Worm (Caenorhabditis elegans) whole organism, L1 larva: ENCODE measurements around the gene C05D2.8.

Source experiments
- C04F5.9 ChIP-seq: sonication (generic microtip); optimal IDR thresholded peaks from 2 replicates; lab custom pipeline; 2016; ENCODE audit warnings: missing genetic modification characterization, missing compliant biosample characterization
- C16A3.4 ChIP-seq: fragments of 150-350 bp; optimal IDR thresholded peaks from 2 replicates; lab custom pipeline; 2014; ENCODE audit warnings: missing biosample characterization, missing genetic modification characterization
- C34B4.2 ChIP-seq: sonication (generic microtip); optimal IDR thresholded peaks from 2 replicates; lab custom pipeline; 2017; ENCODE audit warnings: mild to moderate bottlenecking, missing genetic modification characterization, missing compliant biosample characterization
- F16B12.6 ChIP-seq: fragments of 150-350 bp; optimal IDR thresholded peaks from 2 replicates; lab custom pipeline; 2014; ENCODE audit warnings: missing biosample characterization, missing genetic modification characterization
- aha-1 ChIP-seq: fragments of 150-350 bp; optimal IDR thresholded peaks from 2 replicates; lab custom pipeline; 2014; ENCODE audit warnings: missing biosample characterization, missing genetic modification characterization
- blmp-1 ChIP-seq: fragments of 150-350 bp; optimal IDR thresholded peaks from 2 replicates; lab custom pipeline; 2014; ENCODE audit warnings: missing biosample characterization, missing genetic modification characterization
- ceh-88 ChIP-seq: fragments of 200-800 bp; sonication (Bioruptor generic); IDR thresholded peaks from 2 replicates; pipeline ENCODE4 v1.3.6; 2022; ENCODE audit warnings: missing genetic modification characterization, missing compliant biosample characterization
- ces-1 ChIP-seq: fragments of 150-350 bp; optimal IDR thresholded peaks from 2 replicates; lab custom pipeline; 2014; ENCODE audit warnings: missing biosample characterization, missing genetic modification reagents, missing genetic modification characterization
- dpl-1 ChIP-seq, 3 experiments: fragments of 150-350 bp in 2 of 3; sonication (generic microtip) in 1 of 3; optimal IDR thresholded peaks; 2 replicates each; lab custom pipeline; 2014 to 2017; ENCODE audit warnings: missing biosample characterization in 3 of 3, missing genetic modification characterization in 3 of 3, missing genetic modification reagents in 3 of 3
- dsc-1 ChIP-seq: sonication (generic microtip); optimal IDR thresholded peaks from 2 replicates; lab custom pipeline; 2016; ENCODE audit warnings: mild to moderate bottlenecking, missing genetic modification characterization, missing compliant biosample characterization
- efl-1 ChIP-seq, 4 experiments: fragments of 150-350 bp; optimal IDR thresholded peaks in 3 of 4; peaks in 1 of 4; 1 replicate in 1 of 4; 2 replicates in 3 of 4; lab custom pipeline; 2014; ENCODE audit warnings: missing biosample characterization in 2 of 4, missing genetic modification characterization in 2 of 4, missing genetic modification reagents in 2 of 4
- elt-2 ChIP-seq: sonication (generic microtip); optimal IDR thresholded peaks from 2 replicates; lab custom pipeline; 2016; ENCODE audit warnings: missing genetic modification characterization, mild to moderate bottlenecking, inconsistent platforms, missing compliant biosample characterization, missing genetic modification reagents
- fkh-10 ChIP-seq: sonication (generic microtip); optimal IDR thresholded peaks from 2 replicates; lab custom pipeline; 2017; ENCODE audit warnings: missing biosample characterization, missing genetic modification reagents, missing genetic modification characterization
- fkh-4 ChIP-seq: sonication (generic microtip); optimal IDR thresholded peaks from 2 replicates; lab custom pipeline; 2016; ENCODE audit warnings: missing compliant biosample characterization, missing genetic modification characterization, borderline replicate concordance
- fkh-8 ChIP-seq: sonication (generic microtip); optimal IDR thresholded peaks from 2 replicates; lab custom pipeline; 2016; ENCODE audit warnings: mild to moderate bottlenecking, missing genetic modification characterization, missing compliant biosample characterization
- grh-1 ChIP-seq: fragments of 200-800 bp; sonication (Bioruptor generic); IDR thresholded peaks from 2 replicates; pipeline ENCODE4 v1.3.6; 2022; ENCODE audit warnings: missing genetic modification reagents, missing genetic modification characterization, missing compliant biosample characterization
- hlh-17 ChIP-seq: fragments of 200-800 bp; sonication (Bioruptor generic); optimal IDR thresholded peaks from 2 replicates; lab custom pipeline; 2018; ENCODE audit warnings: missing genetic modification characterization, mild to moderate bottlenecking, missing compliant biosample characterization, moderate library complexity, borderline replicate concordance
- hpl-2 ChIP-seq: fragments of 150-350 bp; optimal IDR thresholded peaks from 2 replicates; lab custom pipeline; 2014; ENCODE audit warnings: missing biosample characterization, missing genetic modification reagents, missing genetic modification characterization
- isw-1 ChIP-seq: fragments of 200-800 bp; sonication (Bioruptor generic); IDR thresholded peaks from 2 replicates; pipeline ENCODE4 v1.3.6; 2022; ENCODE audit warnings: missing genetic modification characterization, missing compliant biosample characterization
- jun-1 ChIP-seq: fragments of 150-350 bp; optimal IDR thresholded peaks from 2 replicates; lab custom pipeline; 2014; ENCODE audit warnings: missing biosample characterization, missing genetic modification reagents, missing genetic modification characterization
- lin-14 ChIP-seq: fragments of 200-800 bp; sonication (Bioruptor generic); optimal IDR thresholded peaks from 2 replicates; lab custom pipeline; 2018; ENCODE audit warnings: mild to moderate bottlenecking, missing genetic modification characterization, moderate library complexity, missing compliant biosample characterization
- lin-15B ChIP-seq: fragments of 150-350 bp; sonication (generic microtip); optimal IDR thresholded peaks from 3 replicates; lab custom pipeline; 2014; ENCODE audit warnings: missing biosample characterization, missing genetic modification characterization
- lin-35 ChIP-seq, 2 experiments: fragments of 150-350 bp; optimal IDR thresholded peaks; 2 replicates each; lab custom pipeline; 2014; ENCODE audit warnings: missing biosample characterization in 2 of 2, missing genetic modification characterization in 2 of 2, missing genetic modification reagents in 2 of 2
- mab-9 ChIP-seq: fragments of 200-800 bp; sonication (Bioruptor generic); IDR thresholded peaks from 2 replicates; pipeline ENCODE4 v1.3.6; 2022; ENCODE audit warnings: missing genetic modification reagents, missing genetic modification characterization, missing compliant biosample characterization
- mdl-1 ChIP-seq, 2 experiments: fragments of 150-350 bp; optimal IDR thresholded peaks; 2 replicates each; lab custom pipeline; 2014 to 2017; ENCODE audit warnings: missing biosample characterization in 2 of 2, missing genetic modification characterization in 2 of 2, inconsistent platforms in 1 of 2
- mep-1 ChIP-seq: fragments of 150-350 bp; optimal IDR thresholded peaks from 2 replicates; lab custom pipeline; 2014; ENCODE audit warnings: missing biosample characterization, missing genetic modification characterization
- nhr-11 ChIP-seq: fragments of 150-350 bp; optimal IDR thresholded peaks from 2 replicates; lab custom pipeline; 2014; ENCODE audit warnings: missing biosample characterization, missing genetic modification characterization
- nhr-12 ChIP-seq: sonication (generic microtip); optimal IDR thresholded peaks from 2 replicates; lab custom pipeline; 2017; ENCODE audit warnings: missing biosample characterization, missing genetic modification characterization
- nhr-19 ChIP-seq: fragments of 200-800 bp; sonication (Bioruptor generic); conservative IDR thresholded peaks from 2 replicates; pipeline ENCODE4 v1.3.6; 2022; ENCODE audit warnings: missing genetic modification characterization, missing compliant biosample characterization
- nhr-237 ChIP-seq: fragments of 150-350 bp; optimal IDR thresholded peaks from 2 replicates; lab custom pipeline; 2014; ENCODE audit warnings: missing biosample characterization, missing genetic modification characterization
- nhr-28 ChIP-seq: fragments of 150-350 bp; optimal IDR thresholded peaks from 2 replicates; lab custom pipeline; 2014; ENCODE audit warnings: missing biosample characterization, missing genetic modification characterization
- nhr-71 ChIP-seq: sonication (generic microtip); optimal IDR thresholded peaks from 2 replicates; lab custom pipeline; 2016; ENCODE audit warnings: mild to moderate bottlenecking, missing genetic modification characterization, moderate library complexity, missing compliant biosample characterization
- nhr-76 ChIP-seq: sonication (generic microtip); optimal IDR thresholded peaks from 2 replicates; lab custom pipeline; 2017; ENCODE audit warnings: missing biosample characterization, missing genetic modification characterization
- nhr-84 ChIP-seq: sonication (generic microtip); optimal IDR thresholded peaks from 2 replicates; lab custom pipeline; 2017; ENCODE audit warnings: missing biosample characterization, missing genetic modification characterization
- nhr-90 ChIP-seq: sonication (generic microtip); optimal IDR thresholded peaks from 2 replicates; lab custom pipeline; 2016; ENCODE audit warnings: mild to moderate bottlenecking, missing genetic modification characterization, missing compliant biosample characterization; ENCODE audit not compliant: poor library complexity
- pag-3 ChIP-seq: sonication (generic microtip); optimal IDR thresholded peaks from 2 replicates; lab custom pipeline; 2017; ENCODE audit warnings: missing genetic modification characterization, mild to moderate bottlenecking, missing compliant biosample characterization, antibody characterized with exemption, borderline replicate concordance; ENCODE audit not compliant: insufficient read depth
- pax-3 ChIP-seq: fragments of 200-800 bp; sonication (Bioruptor generic); optimal IDR thresholded peaks from 2 replicates; lab custom pipeline; 2018; ENCODE audit warnings: mild to moderate bottlenecking, missing genetic modification characterization, moderate library complexity, missing compliant biosample characterization
- pqm-1 ChIP-seq: sonication (generic microtip); optimal IDR thresholded peaks from 3 replicates; lab custom pipeline; 2017; ENCODE audit warnings: missing biosample characterization, missing genetic modification characterization
- rnt-1 ChIP-seq: sonication (generic microtip); optimal IDR thresholded peaks from 2 replicates; lab custom pipeline; 2016; ENCODE audit warnings: mild to moderate bottlenecking, missing genetic modification characterization, moderate library complexity, missing compliant biosample characterization
- skn-1 ChIP-seq: fragments of 150-350 bp; optimal IDR thresholded peaks from 2 replicates; lab custom pipeline; 2014; ENCODE audit warnings: missing biosample characterization, missing genetic modification characterization
- sox-4 ChIP-seq: sonication (generic microtip); optimal IDR thresholded peaks from 2 replicates; lab custom pipeline; 2016; ENCODE audit warnings: missing genetic modification characterization, missing compliant biosample characterization
- sptf-1 ChIP-seq: fragments of 150-350 bp; optimal IDR thresholded peaks from 2 replicates; lab custom pipeline; 2014; ENCODE audit warnings: missing biosample characterization, missing genetic modification characterization
- tlp-1 ChIP-seq: fragments of 150-350 bp; optimal IDR thresholded peaks from 2 replicates; lab custom pipeline; 2014; ENCODE audit warnings: missing biosample characterization, missing genetic modification characterization
- unc-130 ChIP-seq: fragments of 150-350 bp; optimal IDR thresholded peaks from 2 replicates; lab custom pipeline; 2017; ENCODE audit warnings: missing biosample characterization, missing genetic modification characterization, inconsistent platforms
- unc-62 ChIP-seq: fragments of 150-350 bp; optimal IDR thresholded peaks from 2 replicates; lab custom pipeline; 2014; ENCODE audit warnings: missing biosample characterization, missing genetic modification reagents, missing genetic modification characterization
- unc-86 ChIP-seq: sonication (generic microtip); optimal IDR thresholded peaks from 2 replicates; lab custom pipeline; 2016; ENCODE audit warnings: missing genetic modification characterization, missing compliant biosample characterization
- xbp-1 ChIP-seq: sonication (generic microtip); optimal IDR thresholded peaks from 2 replicates; lab custom pipeline; 2016; ENCODE audit warnings: missing genetic modification characterization, missing compliant biosample characterization
- zip-4 ChIP-seq: fragments of 200-800 bp; sonication (Bioruptor generic); optimal IDR thresholded peaks from 2 replicates; lab custom pipeline; 2018; ENCODE audit warnings: mild to moderate bottlenecking, missing genetic modification characterization, moderate library complexity, missing compliant biosample characterization
- ztf-11 ChIP-seq, 2 experiments: sonication (generic microtip); optimal IDR thresholded peaks; 2 replicates each; lab custom pipeline; 2016 to 2017; ENCODE audit warnings: missing genetic modification characterization in 2 of 2, missing biosample characterization in 1 of 2, missing compliant biosample characterization in 1 of 2
- ztf-4 ChIP-seq: fragments of 150-350 bp; optimal IDR thresholded peaks from 2 replicates; lab custom pipeline; 2014; ENCODE audit warnings: missing biosample characterization, missing genetic modification characterization

C05D2.8 gene

DNA sequence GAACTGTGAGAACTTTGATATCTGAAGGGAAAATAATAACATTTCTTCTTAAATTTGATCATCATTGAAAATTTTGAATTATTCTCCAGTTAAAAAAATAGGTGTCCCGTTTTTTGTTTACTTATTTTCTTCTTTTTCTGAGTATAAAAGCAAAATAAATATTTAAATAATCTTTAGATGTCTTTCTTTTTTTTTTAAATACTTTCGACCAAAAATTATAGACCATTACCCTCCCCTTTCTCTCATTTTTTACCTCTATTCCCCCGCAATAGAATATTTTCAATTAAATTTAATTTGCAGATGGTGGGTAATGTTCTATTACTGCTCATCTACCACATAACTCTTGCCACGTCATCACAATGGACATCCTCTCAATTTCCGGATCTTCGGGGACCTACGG, 36.5 kb downstream of the C05D2.8 start, which contains the start of gene molo-1:
TSS of gene molo-1 (plus strand) at position 301 of the 400 bp plus-strand sequence.
- no peak for TF ChIP-seq C16A3.4
- no peak for TF ChIP-seq nhr-90 (tag; lab: Kevin White, UChicago)
- no peak for TF ChIP-seq lin-35 (GFP tag; optimal IDR thresholded peaks at IDR 0.05; lab: Kevin White, UChicago)
- no peak for TF ChIP-seq sox-4
- TF ChIP-seq grh-1, result no peak
- TF ChIP-seq fkh-8 (tag; lab: Kevin White, UChicago), result no peak
- TF ChIP-seq blmp-1 (tag; lab: Kevin White, UChicago), result no peak
- TF ChIP-seq nhr-19 (GFP tag; lab: Robert Waterston, UW), result no peak
- no peak for TF ChIP-seq elt-2 (tag; lab: Kevin White, UChicago)
- no peak for TF ChIP-seq ztf-11 (tag; optimal IDR thresholded peaks at IDR 0.05; lab: Kevin White, UChicago)
- TF ChIP-seq dpl-1 (GFP tag; optimal IDR thresholded peaks at IDR 0.05; lab: Kevin White, UChicago), result no peak

- no peak for TF ChIP-seq nhr-11 (tag; lab: Kevin White, UChicago)
- peak; percentile 18 for TF ChIP-seq nhr-71 (tag; lab: Kevin White, UChicago)
- TF ChIP-seq hlh-17 (GFP tag; lab: Kevin White, UChicago), result no peak
- TF ChIP-seq ceh-88 (GFP tag; lab: Robert Waterston, UW), result no peak
- no peak for TF ChIP-seq lin-35 (GFP tag; optimal IDR thresholded peaks at IDR 0.05; lab: Kevin White, UChicago)
- TF ChIP-seq ztf-4, result no peak
- TF ChIP-seq F16B12.6 (tag; lab: Kevin White, UChicago), result no peak
- TF ChIP-seq hpl-2, result no peak
- TF ChIP-seq mep-1, result no peak
- TF ChIP-seq tlp-1 (tag; lab: Kevin White, UChicago), result no peak
- no peak for TF ChIP-seq nhr-28 (tag; lab: Kevin White, UChicago)
- no peak for TF ChIP-seq nhr-237 (tag; lab: Kevin White, UChicago)
- peak; percentile 14 for TF ChIP-seq pag-3
- no peak for TF ChIP-seq fkh-10
- no peak for TF ChIP-seq nhr-90 (tag; lab: Kevin White, UChicago)
- TF ChIP-seq nhr-76 (tag; lab: Kevin White, UChicago), result no peak
- TF ChIP-seq lin-14 (GFP tag; lab: Kevin White, UChicago), result peak; percentile 65
- TF ChIP-seq aha-1 (tag; lab: Kevin White, UChicago), result no peak
- TF ChIP-seq xbp-1 (tag; lab: Kevin White, UChicago), result no peak
- TF ChIP-seq blmp-1 (tag; lab: Kevin White, UChicago), result no peak
- TF ChIP-seq isw-1, result no peak
- TF ChIP-seq unc-62 (GFP tag; lab: Kevin White, UChicago), result no peak
- no peak for TF ChIP-seq sptf-1 (tag; lab: Kevin White, UChicago)
- TF ChIP-seq skn-1 (tag; lab: Kevin White, UChicago), result peak; percentile 9
- TF ChIP-seq C04F5.9, result no peak
- peak; percentile 40 for TF ChIP-seq rnt-1
- no peak for TF ChIP-seq nhr-84 (tag; lab: Kevin White, UChicago)
- TF ChIP-seq fkh-8 (tag; lab: Kevin White, UChicago), result no peak
- no peak for TF ChIP-seq unc-86 (tag; lab: Kevin White, UChicago)
- no peak for TF ChIP-seq nhr-12 (tag; lab: Kevin White, UChicago)
- TF ChIP-seq jun-1 (tag; lab: Kevin White, UChicago), result no peak
- no peak for TF ChIP-seq pax-3 (tag; lab: Kevin White, UChicago)
- TF ChIP-seq pqm-1 (tag; lab: Kevin White, UChicago), result no peak
- TF ChIP-seq unc-130 (tag; lab: Kevin White, UChicago), result no peak
- no peak for TF ChIP-seq C34B4.2 (tag; lab: Kevin White, UChicago)
- TF ChIP-seq elt-2 (tag; lab: Kevin White, UChicago), result no peak
- TF ChIP-seq dsc-1 (tag; lab: Kevin White, UChicago), result no peak
- TF ChIP-seq mdl-1 (tag; optimal IDR thresholded peaks at IDR 0.05; lab: Kevin White, UChicago), result peak in 1 of 2 experiments; percentile 25
- no peak for TF ChIP-seq ces-1 (GFP tag; lab: Kevin White, UChicago)
- no peak for TF ChIP-seq sox-4
- no peak for TF ChIP-seq fkh-4 (tag; lab: Kevin White, UChicago)
- no peak for TF ChIP-seq mab-9 (GFP tag; lab: Robert Waterston, UW)
- TF ChIP-seq lin-15B (tag; lab: Kevin White, UChicago), result no peak
- no peak for TF ChIP-seq efl-1 (optimal IDR thresholded peaks at IDR 0.05; lab: Kevin White, UChicago)
- peak in 1 of 2 experiments; percentile 20 for TF ChIP-seq efl-1 (GFP tag; optimal IDR thresholded peaks at IDR 0.05 in 1 of 2; lab: Kevin White, UChicago)
- TF ChIP-seq zip-4 (GFP tag; lab: Kevin White, UChicago), result no peak
Measured at ce11 chrIII:5572806-5573205, 37.3 kb downstream of the C05D2.8 start.
